Fruit fly (Drosophila melanogaster): Measurements from ENCODE around the gene Hap40.

Gene Hap40

DNA sequence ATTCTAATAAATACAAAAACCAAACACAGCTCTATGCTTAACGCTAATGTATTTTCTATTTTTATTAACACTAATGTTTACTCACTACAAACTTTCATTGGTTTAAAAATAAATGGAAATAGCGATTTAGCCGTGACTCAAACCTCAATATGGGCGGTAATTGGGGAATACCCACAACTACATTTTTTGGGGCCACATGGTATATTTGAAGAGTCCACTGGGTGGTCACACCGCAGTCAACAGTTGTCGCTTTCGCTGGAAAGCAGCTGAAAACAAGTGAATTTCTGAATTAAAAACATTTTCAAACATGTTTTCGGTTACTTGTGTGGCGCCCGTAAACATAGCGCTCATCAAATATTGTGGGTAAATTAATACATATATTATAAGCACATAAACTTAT is 45.0 kb downstream of the Hap40 start, which contains the start of gene Mvd:
Mvd (plus strand) TSS at position 222 of the 400 bp plus-strand sequence.
- TF ChIP-seq CG13204 (GFP tag; optimal IDR thresholded peaks at IDR 0.05): no peak
- TF ChIP-seq CG32121 (GFP tag; IDR thresholded peaks at IDR 0.05): no peak
- TF ChIP-seq Pif1A (GFP tag; optimal IDR thresholded peaks at IDR 0.05): no peak
- TF ChIP-seq gl (tag; optimal IDR thresholded peaks at IDR 0.05): no peak
- TF ChIP-seq fd96Ca (GFP tag; IDR thresholded peaks at IDR 0.05): no peak
- no peak for TF ChIP-seq CG15710 (tag; optimal IDR thresholded peaks at IDR 0.05)
- TF ChIP-seq Ets98B (GFP tag; IDR thresholded peaks at IDR 0.05): no peak

Data from whole organism, pupa.